Fruit fly (Drosophila melanogaster) whole organism: ENCODE measurements around the gene Pde1c.

Source experiments
- CG8478 ChIP-seq: fragments of >200 bp; optimal IDR thresholded peaks from 2 replicates; lab custom pipeline; 2018; ENCODE audit warnings: inconsistent platforms
- Dll ChIP-seq: fragments of >200 bp; optimal IDR thresholded peaks from 2 replicates; lab custom pipeline; 2017
- EcR ChIP-seq, 2 experiments: fragments of >200 bp; optimal IDR thresholded peaks; 2 replicates each; lab custom pipeline; 2017; ENCODE audit warnings: missing biosample characterization in 2 of 2, missing genetic modification characterization in 2 of 2, missing genetic modification reagents in 2 of 2
- pan ChIP-seq: fragments of >200 bp; optimal IDR thresholded peaks from 2 replicates; lab custom pipeline; 2017
- psq ChIP-seq: fragments of >200 bp; optimal IDR thresholded peaks from 2 replicates; lab custom pipeline; 2017
- usp ChIP-seq: fragments of >200 bp; optimal IDR thresholded peaks from 2 replicates; lab custom pipeline; 2017; ENCODE audit warnings: missing biosample characterization, missing genetic modification characterization, mixed read lengths

Gene Pde1c

dm6 chr2L:11904181-11904580 lies 24.2 kb downstream of the Pde1c start:
- TF ChIP-seq usp: no peak
- no peak for TF ChIP-seq pan (lab: Kevin White, UChicago)
- no peak for TF ChIP-seq psq (lab: Kevin White, UChicago)
- no peak for TF ChIP-seq EcR (GFP tag; optimal IDR thresholded peaks at IDR 0.05; lab: Kevin White, UChicago)
- TF ChIP-seq CG8478: no peak
- TF ChIP-seq Dll (lab: Kevin White, UChicago): no peak

DNA sequence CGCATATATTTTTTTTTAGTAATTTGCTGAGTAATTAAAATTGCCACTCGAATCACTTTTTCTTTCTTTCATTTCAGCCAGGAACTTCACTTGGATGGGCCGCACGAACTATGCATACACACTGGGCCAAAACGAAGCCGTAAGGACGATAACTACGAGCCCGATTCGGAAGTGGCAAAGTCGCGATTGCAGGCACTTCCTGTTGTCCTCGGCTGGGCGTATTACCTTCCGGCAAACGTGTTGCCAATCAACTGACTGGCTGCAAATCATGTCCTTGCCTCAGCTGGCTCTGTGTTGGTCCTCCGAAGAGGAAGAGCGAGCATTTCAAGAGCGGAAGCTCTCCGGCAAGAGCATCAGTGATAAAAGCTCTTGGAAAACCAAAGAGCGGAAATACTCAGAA lies 25.0 kb downstream of the Pde1c start:
- TF ChIP-seq pan (lab: Kevin White, UChicago) (no peak), psq (lab: Kevin White, UChicago) (no peak), usp (no peak), EcR (GFP tag; optimal IDR thresholded peaks at IDR 0.05; lab: Kevin White, UChicago) (no peak), CG8478 (no peak), Dll (lab: Kevin White, UChicago) (no peak)

dm6 chr2L:11902483-11902882 lies 25.9 kb downstream of the Pde1c start:
- TF ChIP-seq usp (no peak), CG8478 (no peak)

- TF ChIP-seq EcR (GFP tag; optimal IDR thresholded peaks at IDR 0.05; lab: Kevin White, UChicago) (no peak), usp (no peak), psq (lab: Kevin White, UChicago) (no peak), CG8478 (no peak), Dll (lab: Kevin White, UChicago) (no peak), pan (lab: Kevin White, UChicago) (no peak)
Measured at dm6 chr2L:11893269-11893668, 35.1 kb downstream of the Pde1c start.

dm6 chr2L:11878812-11879328 lies 49.5 kb downstream of the Pde1c start:
- TF ChIP-seq Dll (lab: Kevin White, UChicago) (no peak), EcR (GFP tag; optimal IDR thresholded peaks at IDR 0.05; lab: Kevin White, UChicago) (no peak), usp (no peak), CG8478 (no peak), psq (lab: Kevin White, UChicago) (no peak), pan (lab: Kevin White, UChicago) (no peak)

dm6 chr2L:11874890-11875289 lies 53.5 kb downstream of the Pde1c start:
- TF ChIP-seq pan (lab: Kevin White, UChicago) (no peak), Dll (lab: Kevin White, UChicago) (no peak), usp (no peak), psq (lab: Kevin White, UChicago) (no peak), EcR (GFP tag; optimal IDR thresholded peaks at IDR 0.05; lab: Kevin White, UChicago) (no peak), CG8478 (no peak)

- TF ChIP-seq usp (no peak), pan (lab: Kevin White, UChicago) (no peak), CG8478 (no peak), psq (lab: Kevin White, UChicago) (no peak), EcR (GFP tag; optimal IDR thresholded peaks at IDR 0.05; lab: Kevin White, UChicago) (no peak), Dll (lab: Kevin White, UChicago) (no peak)
Measured at dm6 chr2L:11874232-11874765, 54.1 kb downstream of the Pde1c start.

dm6 chr2L:11870867-11871452 lies 57.4 kb downstream of the Pde1c start:
- TF ChIP-seq Dll (lab: Kevin White, UChicago): no peak
- TF ChIP-seq pan (lab: Kevin White, UChicago): peak; percentile 76

- TF ChIP-seq usp (no peak), psq (lab: Kevin White, UChicago) (no peak), CG8478 (no peak), Dll (lab: Kevin White, UChicago) (no peak), pan (lab: Kevin White, UChicago) (no peak), EcR (GFP tag; optimal IDR thresholded peaks at IDR 0.05; lab: Kevin White, UChicago) (no peak)
Measured at dm6 chr2L:11853130-11853529, 75.2 kb downstream of the Pde1c start, which contains the start of gene CG42751. Gene CG42751, plus strand, starts transcription at chr2L:11853430.

DNA sequence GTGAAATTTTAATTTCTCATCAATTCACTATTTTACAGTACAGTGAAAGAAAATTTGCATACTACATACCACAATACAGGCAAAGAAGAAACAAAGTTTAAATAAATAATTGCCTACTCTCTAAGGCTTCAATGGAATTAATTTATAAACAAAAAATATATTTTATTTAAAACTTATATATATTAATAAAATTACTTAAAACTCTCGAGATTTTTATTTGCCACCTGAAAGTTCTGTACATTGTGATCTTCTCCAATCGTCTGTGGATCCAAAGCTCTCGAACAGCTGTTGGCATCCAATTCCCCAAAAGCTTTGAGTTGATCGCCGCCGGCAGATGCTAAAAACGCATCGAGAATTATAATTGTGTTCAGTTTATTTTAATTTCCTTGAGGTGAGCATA lies 78.7 kb downstream of the Pde1c start, which contains the start of gene Mal-B2:
TSS of gene Mal-B2 (plus strand) at position 301 of the 400 bp plus-strand sequence.
- TF ChIP-seq usp (no peak), Dll (lab: Kevin White, UChicago) (no peak), EcR (GFP tag; optimal IDR thresholded peaks at IDR 0.05; lab: Kevin White, UChicago) (no peak), psq (lab: Kevin White, UChicago) (no peak), CG8478 (no peak), pan (lab: Kevin White, UChicago) (no peak)

DNA sequence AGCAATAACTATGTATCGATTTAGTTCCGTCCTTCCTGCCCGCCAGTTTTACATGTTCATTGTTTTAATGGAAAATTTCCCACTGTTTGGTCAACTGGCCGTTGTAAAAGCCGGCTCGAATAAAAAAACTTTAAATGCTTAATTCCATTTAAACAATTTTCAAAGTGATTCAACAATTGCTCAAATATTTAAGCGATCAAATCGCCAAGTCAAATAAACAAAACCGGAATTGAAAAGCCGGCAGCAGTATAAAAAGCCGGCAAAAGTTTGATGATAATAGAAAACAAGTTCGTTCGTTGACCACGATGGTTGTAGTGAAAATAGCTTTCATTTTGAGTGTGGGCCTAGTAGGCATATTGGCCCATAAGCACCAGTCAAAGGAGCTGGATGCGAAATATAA lies 81.4 kb downstream of the Pde1c start, which contains the start of gene Mal-B1:
TSS of gene Mal-B1 (plus strand) at position 301 of the 400 bp plus-strand sequence.
- TF ChIP-seq CG8478 (no peak), EcR (GFP tag; optimal IDR thresholded peaks at IDR 0.05; lab: Kevin White, UChicago) (no peak), Dll (lab: Kevin White, UChicago) (no peak), usp (no peak), pan (lab: Kevin White, UChicago) (no peak), psq (lab: Kevin White, UChicago) (no peak)

DNA sequence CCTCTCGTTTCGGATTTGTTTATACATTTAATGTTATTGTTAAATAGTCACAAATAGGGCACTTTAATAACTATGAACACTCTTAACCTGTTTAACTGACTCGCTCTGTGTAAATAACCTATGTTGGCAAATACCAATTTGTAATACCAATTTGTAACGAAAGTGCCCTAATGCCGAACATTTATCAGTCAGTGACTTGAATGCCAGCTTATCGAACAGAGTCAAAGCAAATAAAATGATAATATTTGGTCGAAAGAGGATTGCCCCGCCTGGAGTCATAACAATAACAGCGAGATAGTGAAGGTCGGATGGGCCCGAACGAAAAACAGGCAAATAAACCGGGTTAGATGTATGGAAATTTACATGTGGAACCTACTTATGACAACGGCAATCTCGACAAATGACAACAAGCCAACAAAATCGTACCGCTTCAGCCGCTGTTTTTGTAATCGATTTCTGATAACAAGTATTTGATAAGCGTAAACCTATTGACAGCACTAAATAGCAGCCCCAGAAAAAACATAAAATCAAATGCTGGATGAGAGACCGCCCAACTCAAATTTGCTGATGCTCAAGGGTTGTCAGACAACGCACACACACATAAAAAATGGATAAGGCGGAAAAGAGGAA lies 83.1 kb downstream of the Pde1c start:
- TF ChIP-seq pan (lab: Kevin White, UChicago) (no peak), CG8478 (no peak), Dll (lab: Kevin White, UChicago) (no peak), psq (lab: Kevin White, UChicago) (no peak), EcR (GFP tag; optimal IDR thresholded peaks at IDR 0.05; lab: Kevin White, UChicago) (no peak)
